Worm (Caenorhabditis elegans): ENCODE results near the gene mml-1.

Gene mml-1

ce11 chrIII:7376143-7376802, 1.7 kb upstream of the mml-1 start (continued):
- no peak for TF ChIP-seq mef-2 (tag; optimal IDR thresholded peaks at IDR 0.05)
- peak; percentile 98 for TF ChIP-seq nhr-85 (tag)
- peak in 1 of 2 experiments; percentile 17 for TF ChIP-seq egl-27 (tag; optimal IDR thresholded peaks at IDR 0.05)
- TF ChIP-seq F16B12.6 (tag; optimal IDR thresholded peaks at IDR 0.05) = peak; percentile 27
- no peak for TF ChIP-seq sup-37 (GFP tag; optimal IDR thresholded peaks at IDR 0.05)
- TF ChIP-seq ceh-90 (tag; optimal IDR thresholded peaks at IDR 0.05) = no peak
- TF ChIP-seq mep-1 (tag; optimal IDR thresholded peaks at IDR 0.05) = peak; percentile 90
- no peak for TF ChIP-seq pqm-1 (tag; optimal IDR thresholded peaks at IDR 0.05)
- peak; percentile 13 for TF ChIP-seq nhr-237 (tag; optimal IDR thresholded peaks at IDR 0.05)
- TF ChIP-seq C34B4.2 (tag; optimal IDR thresholded peaks at IDR 0.05) = no peak
- TF ChIP-seq Y116A8C.19 (tag; optimal IDR thresholded peaks at IDR 0.05; ENCODE audit: borderline replicate concordance) = no peak

- TF ChIP-seq lin-35 (GFP tag; optimal IDR thresholded peaks at IDR 0.05) = peak in 1 of 2 experiments; percentile 58
- no peak for TF ChIP-seq nhr-84 (tag; optimal IDR thresholded peaks at IDR 0.05)
- TF ChIP-seq Y116A8C.19 (tag; optimal IDR thresholded peaks at IDR 0.05; ENCODE audit: borderline replicate concordance) = no peak
- TF ChIP-seq pag-3 (tag; optimal IDR thresholded peaks at IDR 0.05; ENCODE audit: borderline replicate concordance, insufficient read depth) = no peak
- TF ChIP-seq nhr-11 (tag; optimal IDR thresholded peaks at IDR 0.05) = no peak
- peak; percentile 12 for TF ChIP-seq C16A3.4 (tag; optimal IDR thresholded peaks at IDR 0.05)
- no peak for TF ChIP-seq unc-30 (tag; optimal IDR thresholded peaks at IDR 0.05)
- TF ChIP-seq mdl-1 (tag; optimal IDR thresholded peaks at IDR 0.05) = peak in 1 of 2 experiments; percentile 37
- TF ChIP-seq pax-3 (tag; optimal IDR thresholded peaks at IDR 0.05) = peak; percentile 15
- peak; percentile 52 for TF ChIP-seq nhr-71 (tag; optimal IDR thresholded peaks at IDR 0.05)
- no peak for TF ChIP-seq egl-13 (tag; optimal IDR thresholded peaks at IDR 0.05)
- peak; percentile 60 for TF ChIP-seq pqm-1 (tag; optimal IDR thresholded peaks at IDR 0.05)
- peak; percentile 48 for TF ChIP-seq snu-23 (GFP tag; optimal IDR thresholded peaks at IDR 0.05)
- peak; percentile 27; the same call in 1 of the 2 replicates for TF ChIP-seq nhr-19 (GFP tag; conservative IDR thresholded peaks at IDR 0.05)
- no peak for TF ChIP-seq lin-13 (GFP tag; optimal IDR thresholded peaks at IDR 0.05)
- TF ChIP-seq irx-1 (tag; optimal IDR thresholded peaks at IDR 0.05) = no peak
- TF ChIP-seq elt-2 (tag; optimal IDR thresholded peaks at IDR 0.05) = peak; percentile 63
- TF ChIP-seq vab-15 (tag; optimal IDR thresholded peaks at IDR 0.05) = peak; percentile 73
- peak; percentile 53 for TF ChIP-seq lin-14 (GFP tag; optimal IDR thresholded peaks at IDR 0.05)
- peak; percentile 1 for TF ChIP-seq tbx-2 (tag; optimal IDR thresholded peaks at IDR 0.05)
- peak; percentile 61 for TF ChIP-seq ama-1 (optimal IDR thresholded peaks at IDR 0.05)
- TF ChIP-seq nhr-85 (tag) = no peak
- TF ChIP-seq lin-15B (tag; optimal IDR thresholded peaks at IDR 0.05) = no peak
- no peak for TF ChIP-seq fkh-8 (tag; optimal IDR thresholded peaks at IDR 0.05)
- TF ChIP-seq elt-3 (tag; optimal IDR thresholded peaks at IDR 0.05) = peak in 4 of 6 experiments; percentile 67 to 94 (median 78)
- peak in 1 of 3 experiments; percentile 15 for TF ChIP-seq dpl-1 (GFP tag; optimal IDR thresholded peaks at IDR 0.05)
- peak; percentile 85 for TF ChIP-seq blmp-1 (tag; optimal IDR thresholded peaks at IDR 0.05)
- no peak for TF ChIP-seq nhr-12 (tag; optimal IDR thresholded peaks at IDR 0.05)
- TF ChIP-seq nhr-20 (tag; optimal IDR thresholded peaks at IDR 0.05) = peak; percentile 47
- TF ChIP-seq grh-1 (GFP tag; IDR thresholded peaks at IDR 0.05) = 0 out of 2 replicates have a peak, but pooled peaks have one; percentile 9
- TF ChIP-seq C04F5.9 (tag; optimal IDR thresholded peaks at IDR 0.05) = no peak
- peak; percentile 39 for TF ChIP-seq nhr-90 (tag; optimal IDR thresholded peaks at IDR 0.05; ENCODE audit: poor library complexity)
These were observed 903 bp upstream of the mml-1 start for ce11 chrIII:7375434-7375833.
